Fruit fly (Drosophila melanogaster): ENCODE results near the gene HIPP1.

DNA sequence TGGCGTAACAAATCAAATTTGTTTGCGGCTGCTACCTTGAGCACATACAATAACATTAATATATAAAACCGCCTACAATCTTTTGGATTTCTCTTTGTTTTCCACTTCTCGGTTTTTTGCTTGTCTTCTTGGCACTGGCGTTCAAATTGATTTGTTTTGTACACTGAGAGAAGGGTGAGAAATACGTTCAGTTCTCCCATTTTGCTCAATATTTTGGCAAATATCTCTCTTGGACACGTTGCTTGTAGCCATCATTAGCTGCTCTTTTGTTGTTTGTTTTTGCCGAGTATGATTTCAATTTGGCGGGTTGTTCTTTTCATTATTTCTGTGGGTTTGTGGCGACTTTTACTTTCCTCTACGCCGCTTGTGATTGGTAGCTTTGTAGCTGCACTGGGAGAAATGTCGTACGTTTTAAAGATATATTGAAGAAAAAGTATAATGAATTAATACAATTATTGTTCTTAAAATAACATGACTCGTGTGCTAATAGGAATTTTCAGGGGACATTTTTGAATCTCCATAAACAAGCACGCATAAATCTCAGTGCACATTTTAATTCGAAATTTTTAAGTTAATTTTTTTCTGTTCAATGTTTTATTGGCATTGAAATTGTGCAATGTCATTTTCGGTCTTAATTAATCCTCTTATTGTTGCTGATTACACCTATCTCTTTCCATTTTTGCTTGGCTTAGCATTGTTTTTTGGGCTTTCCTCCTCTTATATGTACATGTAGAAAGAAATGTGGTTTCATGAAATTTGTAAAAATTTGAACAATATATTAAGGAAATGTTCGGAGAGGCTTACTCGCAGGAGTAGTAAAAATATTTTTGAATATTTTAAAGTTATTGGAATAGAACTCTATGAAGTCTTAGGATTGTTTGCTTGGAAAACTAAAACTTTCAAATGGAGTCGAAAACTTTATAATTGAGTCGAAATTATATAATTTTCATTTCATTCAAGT, 17.8 kb downstream of the HIPP1 start:
- no peak for TF ChIP-seq cic (GFP tag; optimal IDR thresholded peaks at IDR 0.05)
- peak; percentile 40 for TF ChIP-seq bab1 (GFP tag; optimal IDR thresholded peaks at IDR 0.05)
- TF ChIP-seq CG14711 (tag; optimal IDR thresholded peaks at IDR 0.05): no peak
- no peak for TF ChIP-seq CG7101 (tag; optimal IDR thresholded peaks at IDR 0.05)
- no peak for TF ChIP-seq CG11617 (GFP tag; optimal IDR thresholded peaks at IDR 0.05)
- TF ChIP-seq Clk (GFP tag; optimal IDR thresholded peaks at IDR 0.05): no peak
- peak; percentile 30 for TF ChIP-seq toe (GFP tag; optimal IDR thresholded peaks at IDR 0.05)
- TF ChIP-seq CG12768 (GFP tag; optimal IDR thresholded peaks at IDR 0.05): no peak
- TF ChIP-seq pad (GFP tag; optimal IDR thresholded peaks at IDR 0.05): no peak
- no peak for TF ChIP-seq CG7045 (GFP tag; optimal IDR thresholded peaks at IDR 0.05)
- no peak for TF ChIP-seq Crg-1 (GFP tag; optimal IDR thresholded peaks at IDR 0.05)
- peak; percentile 86 for TF ChIP-seq kay (GFP tag; ENCODE audit: borderline replicate concordance)

All from whole organism, adult.